Fruit fly (Drosophila melanogaster) whole organism: ENCODE results near the gene osk.

Source experiments
- CG8478 ChIP-seq: fragments of >200 bp; optimal IDR thresholded peaks from 2 replicates; lab custom pipeline; 2018; ENCODE audit warnings: inconsistent platforms
- EcR ChIP-seq, 2 experiments: fragments of >200 bp; optimal IDR thresholded peaks; 2 replicates each; lab custom pipeline; 2017; ENCODE audit warnings: missing biosample characterization in 2 of 2, missing genetic modification characterization in 2 of 2, missing genetic modification reagents in 2 of 2
- pan ChIP-seq: fragments of >200 bp; optimal IDR thresholded peaks from 2 replicates; lab custom pipeline; 2017
- psq ChIP-seq: fragments of >200 bp; optimal IDR thresholded peaks from 2 replicates; lab custom pipeline; 2017
- usp ChIP-seq: fragments of >200 bp; optimal IDR thresholded peaks from 2 replicates; lab custom pipeline; 2017; ENCODE audit warnings: missing biosample characterization, missing genetic modification characterization, mixed read lengths

- TF ChIP-seq psq (lab: Kevin White, UChicago): no peak
- TF ChIP-seq EcR (GFP tag; optimal IDR thresholded peaks at IDR 0.05; lab: Kevin White, UChicago): no peak
- no peak for TF ChIP-seq pan
- no peak for TF ChIP-seq usp (GFP tag; lab: Kevin White, UChicago)
- TF ChIP-seq CG8478 (lab: Kevin White, UChicago): no peak
Observed at dm6 chr3R:8931064-8931419, 3.9 kb upstream of the osk start.
